Worm (Caenorhabditis elegans): ENCODE measurements around the gene nas-37.

nas-37 gene

DNA sequence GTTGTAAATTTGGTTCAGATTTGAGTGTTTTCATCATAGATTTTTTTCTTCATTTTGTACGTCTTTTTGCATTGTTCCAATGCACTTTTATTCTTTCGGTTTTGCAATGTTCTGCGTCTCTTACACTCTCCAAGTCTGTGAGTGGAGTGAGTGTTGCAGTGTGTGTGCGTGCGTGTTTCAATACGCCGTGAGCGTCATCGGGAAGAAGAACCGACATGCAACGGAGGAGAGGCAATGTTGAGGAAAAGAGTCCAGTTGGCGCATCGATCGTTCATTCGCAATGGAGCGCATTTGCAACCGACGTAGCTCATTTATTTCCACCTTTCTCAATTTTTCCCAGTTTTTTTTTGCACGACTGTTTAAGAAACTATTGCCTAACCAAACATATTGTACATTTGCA lies 9.7 kb upstream of the nas-37 start, which contains the start of gene ZC506.1 (continued):
- TF ChIP-seq pha-4 (tag; optimal IDR thresholded peaks at IDR 0.05) (no peak), Y22D7AL.16 (tag; optimal IDR thresholded peaks at IDR 0.05) (no peak), ceh-14 (tag; optimal IDR thresholded peaks at IDR 0.05) (no peak), pros-1 (tag; optimal IDR thresholded peaks at IDR 0.05) (peak; percentile 89), C38D4.7 (GFP tag; optimal IDR thresholded peaks at IDR 0.05) (no peak), ceh-45 (GFP tag; IDR thresholded peaks at IDR 0.05) (no peak), T23F11.4 (GFP tag; optimal IDR thresholded peaks at IDR 0.05) (peak; percentile 13), ahr-1 (tag; optimal IDR thresholded peaks at IDR 0.05) (no peak), fkh-6 (tag; optimal IDR thresholded peaks at IDR 0.05) (no peak), ceh-9 (tag; optimal IDR thresholded peaks at IDR 0.05) (no peak), hlh-13 (GFP tag; optimal IDR thresholded peaks at IDR 0.05) (no peak), ets-4 (tag; optimal IDR thresholded peaks at IDR 0.05) (peak; percentile 64), fax-1 (tag; optimal IDR thresholded peaks at IDR 0.05) (no peak), pat-9 (tag; optimal IDR thresholded peaks at IDR 0.05) (no peak), hlh-8 (tag; optimal IDR thresholded peaks at IDR 0.05) (no peak), ceh-31 (tag; optimal IDR thresholded peaks at IDR 0.05) (peak; percentile 96), rnt-1 (tag; optimal IDR thresholded peaks at IDR 0.05) (peak; percentile 87), C08G9.2 (tag; optimal IDR thresholded peaks at IDR 0.05) (no peak), npax-4 (tag; optimal IDR thresholded peaks at IDR 0.05) (no peak), tbx-2 (tag; optimal IDR thresholded peaks at IDR 0.05) (peak; percentile 84), lin-11 (tag; optimal IDR thresholded peaks at IDR 0.05) (no peak), unc-55 (GFP tag; optimal IDR thresholded peaks at IDR 0.05) (peak; percentile 78), K09A11.1 (tag; optimal IDR thresholded peaks at IDR 0.05; ENCODE audit: insufficient read depth) (peak; percentile 15), sdc-2 (tag; optimal IDR thresholded peaks at IDR 0.05) (peak; percentile 77), hlh-15 (tag; optimal IDR thresholded peaks at IDR 0.05) (no peak), ama-1 (optimal IDR thresholded peaks at IDR 0.05) (no peak), madf-2 (tag; optimal IDR thresholded peaks at IDR 0.05) (peak; percentile 69), ztf-16 (tag; optimal IDR thresholded peaks at IDR 0.05) (peak; percentile 68), unc-86 (tag; optimal IDR thresholded peaks at IDR 0.05) (peak; percentile 62), elt-2 (tag; optimal IDR thresholded peaks at IDR 0.05) (peak; percentile 53), gmeb-2 (tag; optimal IDR thresholded peaks at IDR 0.05) (no peak)

DNA sequence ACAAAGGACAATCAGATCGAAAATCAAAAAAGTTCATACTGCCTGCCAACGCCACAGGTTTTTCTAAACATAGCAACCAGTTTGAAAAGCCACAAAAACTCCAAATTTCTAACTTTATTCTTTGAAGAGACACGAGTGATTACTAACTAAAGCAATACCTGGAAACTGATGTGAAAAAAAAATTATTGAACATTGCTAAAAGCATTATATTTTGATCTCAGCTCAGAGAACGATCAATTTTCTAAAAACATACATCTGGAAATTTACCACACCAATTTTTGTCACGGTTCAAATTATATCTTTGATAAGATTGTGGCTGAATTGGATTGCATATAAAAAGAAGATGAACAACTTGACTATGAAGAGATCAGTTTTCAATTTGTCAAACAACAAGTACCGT lies 8.6 kb upstream of the nas-37 start:
- TF ChIP-seq pat-9 (tag; optimal IDR thresholded peaks at IDR 0.05) (no peak), tbx-2 (tag; optimal IDR thresholded peaks at IDR 0.05) (no peak), ahr-1 (tag; optimal IDR thresholded peaks at IDR 0.05) (no peak), che-1 (tag; optimal IDR thresholded peaks at IDR 0.05) (no peak), ceh-34 (tag; optimal IDR thresholded peaks at IDR 0.05) (no peak), sox-2 (GFP tag; IDR thresholded peaks at IDR 0.05) (no peak), ceh-31 (tag; optimal IDR thresholded peaks at IDR 0.05) (no peak), lim-6 (tag; optimal IDR thresholded peaks at IDR 0.05) (no peak), gmeb-2 (tag; optimal IDR thresholded peaks at IDR 0.05) (no peak), npax-4 (tag; optimal IDR thresholded peaks at IDR 0.05) (no peak), pha-4 (tag; optimal IDR thresholded peaks at IDR 0.05) (no peak), ceh-19 (GFP tag; optimal IDR thresholded peaks at IDR 0.05) (no peak), ttx-3 (tag; optimal IDR thresholded peaks at IDR 0.05) (no peak), F13H6.1 (tag; optimal IDR thresholded peaks at IDR 0.05) (no peak), elt-4 (tag; optimal IDR thresholded peaks at IDR 0.05) (no peak), hlh-15 (tag; optimal IDR thresholded peaks at IDR 0.05) (no peak), nhr-232 (tag; optimal IDR thresholded peaks at IDR 0.05) (no peak), elt-2 (tag; optimal IDR thresholded peaks at IDR 0.05) (no peak), pha-2 (tag; optimal IDR thresholded peaks at IDR 0.05) (no peak), ref-2 (tag; optimal IDR thresholded peaks at IDR 0.05) (no peak)

Measured in whole organism, late embryonic.